Worm (Caenorhabditis elegans): ENCODE measurements around the gene F53E2.2.

F53E2.2 gene

ce11 chrV:1487262-1487661 lies 12.4 kb downstream of the F53E2.2 start:
- peak; percentile 70 for TF ChIP-seq dsc-1 (tag; optimal IDR thresholded peaks at IDR 0.05)
- peak; percentile 30 for TF ChIP-seq lin-14 (GFP tag; optimal IDR thresholded peaks at IDR 0.05)
- no peak for TF ChIP-seq Y116A8C.19 (tag; optimal IDR thresholded peaks at IDR 0.05; ENCODE audit: borderline replicate concordance)
- TF ChIP-seq nhr-71 (tag; optimal IDR thresholded peaks at IDR 0.05) = peak; percentile 48
- TF ChIP-seq fkh-8 (tag; optimal IDR thresholded peaks at IDR 0.05) = peak; percentile 85
- TF ChIP-seq sox-4 (tag; optimal IDR thresholded peaks at IDR 0.05) = peak; percentile 2
- TF ChIP-seq ceh-63 (GFP tag; optimal IDR thresholded peaks at IDR 0.05) = no peak
- peak; percentile 30 for TF ChIP-seq nhr-47 (tag; optimal IDR thresholded peaks at IDR 0.05)
- peak; percentile 53 for TF ChIP-seq hlh-4 (tag; optimal IDR thresholded peaks at IDR 0.05)

- TF ChIP-seq unc-30 (tag; optimal IDR thresholded peaks at IDR 0.05) = no peak
- TF ChIP-seq ceh-82 (tag; optimal IDR thresholded peaks at IDR 0.05) = no peak
- TF ChIP-seq fkh-8 (tag; optimal IDR thresholded peaks at IDR 0.05) = peak; percentile 59
- TF ChIP-seq nhr-71 (tag; optimal IDR thresholded peaks at IDR 0.05) = peak; percentile 51
- peak; percentile 53 for TF ChIP-seq nhr-47 (tag; optimal IDR thresholded peaks at IDR 0.05)
- TF ChIP-seq lin-14 (GFP tag; optimal IDR thresholded peaks at IDR 0.05) = peak; percentile 56
- no peak for TF ChIP-seq efl-1 (optimal IDR thresholded peaks at IDR 0.05)
- TF ChIP-seq efl-1 (GFP tag; optimal IDR thresholded peaks at IDR 0.05 in 1 of 2) = peak in 1 of 2 experiments; percentile 67
- TF ChIP-seq dsc-1 (tag; optimal IDR thresholded peaks at IDR 0.05) = peak; percentile 71
These were observed 13.8 kb downstream of the F53E2.2 start for ce11 chrV:1488642-1489041.

- TF ChIP-seq nhr-19 (GFP tag; conservative IDR thresholded peaks at IDR 0.05) = no peak
- no peak for TF ChIP-seq F16B12.6 (tag; optimal IDR thresholded peaks at IDR 0.05)
- no peak for TF ChIP-seq mdl-1 (tag; optimal IDR thresholded peaks at IDR 0.05)
- TF ChIP-seq ceh-88 (GFP tag; IDR thresholded peaks at IDR 0.05) = no peak
- TF ChIP-seq isw-1 (GFP tag; IDR thresholded peaks at IDR 0.05) = no peak
- no peak for TF ChIP-seq aly-2 (tag; optimal IDR thresholded peaks at IDR 0.05)
- TF ChIP-seq ceh-8 (GFP tag; optimal IDR thresholded peaks at IDR 0.05) = no peak
- TF ChIP-seq skn-1 (tag; optimal IDR thresholded peaks at IDR 0.05) = no peak
- TF ChIP-seq elt-3 (tag; optimal IDR thresholded peaks at IDR 0.05) = no peak
- TF ChIP-seq blmp-1 (tag; optimal IDR thresholded peaks at IDR 0.05) = no peak
- no peak for TF ChIP-seq efl-3 (GFP tag; optimal IDR thresholded peaks at IDR 0.05)
- no peak for TF ChIP-seq egl-13 (tag; optimal IDR thresholded peaks at IDR 0.05)
- no peak for TF ChIP-seq ztf-11 (tag; optimal IDR thresholded peaks at IDR 0.05)
These were observed 16.6 kb downstream of the F53E2.2 start, which contains the start of gene C38C3.6 for ce11 chrV:1491510-1491909. C38C3.6 (minus strand) TSS chrV:1491610.

ce11 chrV:1494469-1494868 lies 19.6 kb downstream of the F53E2.2 start, which contains the start of gene spig-7:
spig-7 (plus strand) TSS chrV:1494769.
- no peak for TF ChIP-seq elt-3 (tag; optimal IDR thresholded peaks at IDR 0.05)
- TF ChIP-seq unc-30 (tag; optimal IDR thresholded peaks at IDR 0.05) = no peak
- TF ChIP-seq dsc-1 (tag; optimal IDR thresholded peaks at IDR 0.05) = no peak
- TF ChIP-seq rnt-1 (tag; optimal IDR thresholded peaks at IDR 0.05) = no peak
- TF ChIP-seq vab-15 (tag; optimal IDR thresholded peaks at IDR 0.05) = no peak
- no peak for TF ChIP-seq nhr-84 (tag; optimal IDR thresholded peaks at IDR 0.05)
- TF ChIP-seq lsy-2 (tag; optimal IDR thresholded peaks at IDR 0.05) = no peak
- TF ChIP-seq alr-1 (tag; optimal IDR thresholded peaks at IDR 0.05; ENCODE audit: borderline replicate concordance) = no peak
- TF ChIP-seq ceh-8 (GFP tag; optimal IDR thresholded peaks at IDR 0.05) = no peak
- no peak for TF ChIP-seq nhr-85 (tag)
- TF ChIP-seq ets-5 (GFP tag; IDR thresholded peaks at IDR 0.05) = no peak
- no peak for TF ChIP-seq efl-3 (GFP tag; optimal IDR thresholded peaks at IDR 0.05)
- no peak for TF ChIP-seq nhr-20 (tag; optimal IDR thresholded peaks at IDR 0.05)
- no peak for TF ChIP-seq unc-130 (tag; optimal IDR thresholded peaks at IDR 0.05)
- TF ChIP-seq sox-4 (tag; optimal IDR thresholded peaks at IDR 0.05) = no peak
- TF ChIP-seq ztf-4 (tag; optimal IDR thresholded peaks at IDR 0.05) = no peak

All from whole organism, L1 larva.